Worm (Caenorhabditis elegans) whole organism, young adult: ENCODE measurements around the gene Y73C8B.5.

ENCODE experiments used
- Y53G8AR.9 ChIP-seq: fragments of 200-800 bp; sonication (Bioruptor generic); conservative IDR thresholded peaks from 2 replicates; pipeline ENCODE4 v1.3.6; 2022; ENCODE audit warnings: missing genetic modification reagents, missing genetic modification characterization, missing compliant biosample characterization
- lir-1 ChIP-seq: fragments of 200-800 bp; sonication (Bioruptor generic); conservative IDR thresholded peaks from 2 replicates; pipeline ENCODE4 v1.3.6; 2022; ENCODE audit warnings: missing genetic modification reagents, missing genetic modification characterization, missing compliant biosample characterization
- nfya-1 ChIP-seq: sonication (generic microtip); optimal IDR thresholded peaks from 2 replicates; lab custom pipeline; 2017; ENCODE audit warnings: antibody characterized with exemption, missing compliant biosample characterization, missing genetic modification characterization, borderline replicate concordance; ENCODE audit not compliant: insufficient read depth

- no peak for TF ChIP-seq nfya-1 (tag; lab: Kevin White, UChicago)
- TF ChIP-seq Y53G8AR.9 (GFP tag; lab: Robert Waterston, UW) = no peak
- TF ChIP-seq lir-1 (GFP tag; lab: Robert Waterston, UW) = no peak
These were observed 11.9 kb downstream of the Y73C8B.5 start for ce11 chrV:3208940-3209339.
